Fruit fly (Drosophila melanogaster): ENCODE results near the gene Dyro.

DNA sequence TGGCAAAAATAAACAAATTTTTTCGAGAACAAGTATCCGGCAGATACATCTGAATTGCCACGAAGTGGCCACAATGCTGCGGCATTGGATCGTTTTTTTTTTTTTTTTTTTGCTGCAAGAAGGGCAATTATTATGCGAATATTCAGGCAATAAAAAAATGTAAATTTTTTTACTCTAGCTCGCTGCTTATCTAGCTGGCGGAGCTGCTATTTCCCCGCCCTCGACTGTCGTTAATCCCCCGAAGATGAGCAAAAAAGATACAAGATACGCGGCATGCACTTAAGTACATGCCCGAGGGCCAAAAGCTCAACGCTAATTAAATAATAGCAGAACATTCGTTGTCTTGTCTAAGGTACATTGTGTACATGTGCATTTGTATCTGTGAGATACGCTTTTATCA lies 33.6 kb downstream of the Dyro start:
- TF ChIP-seq Atf-2 (GFP tag; optimal IDR thresholded peaks at IDR 0.05) (no peak), Trl (optimal IDR thresholded peaks at IDR 0.05) (no peak), Trl (GFP tag; optimal IDR thresholded peaks at IDR 0.05) (no peak), Kr (GFP tag; optimal IDR thresholded peaks at IDR 0.05) (no peak), PHDP (tag; optimal IDR thresholded peaks at IDR 0.05) (no peak), CG9876 (GFP tag; optimal IDR thresholded peaks at IDR 0.05) (no peak), Blimp-1 (GFP tag; optimal IDR thresholded peaks at IDR 0.05) (no peak), CG1792 (GFP tag; optimal IDR thresholded peaks at IDR 0.05) (no peak), CG4820 (GFP tag; optimal IDR thresholded peaks at IDR 0.05) (no peak), Xbp1 (GFP tag; optimal IDR thresholded peaks at IDR 0.05) (no peak), Pdp1 (GFP tag; optimal IDR thresholded peaks at IDR 0.05) (no peak)

All from whole organism, embryonic.